Fruit fly (Drosophila melanogaster) whole organism: ENCODE results near the gene stumps.

Experiments used
- CG8478 ChIP-seq: fragments of >200 bp; optimal IDR thresholded peaks from 2 replicates; lab custom pipeline; 2018; ENCODE audit warnings: inconsistent platforms
- Dll ChIP-seq: fragments of >200 bp; optimal IDR thresholded peaks from 2 replicates; lab custom pipeline; 2017
- EcR ChIP-seq, 2 experiments: fragments of >200 bp; optimal IDR thresholded peaks; 2 replicates each; lab custom pipeline; 2017; ENCODE audit warnings: missing biosample characterization in 2 of 2, missing genetic modification characterization in 2 of 2, missing genetic modification reagents in 2 of 2
- pan ChIP-seq: fragments of >200 bp; optimal IDR thresholded peaks from 2 replicates; lab custom pipeline; 2017
- psq ChIP-seq: fragments of >200 bp; optimal IDR thresholded peaks from 2 replicates; lab custom pipeline; 2017
- usp ChIP-seq: fragments of >200 bp; optimal IDR thresholded peaks from 2 replicates; lab custom pipeline; 2017; ENCODE audit warnings: missing biosample characterization, missing genetic modification characterization, mixed read lengths

Gene stumps

DNA sequence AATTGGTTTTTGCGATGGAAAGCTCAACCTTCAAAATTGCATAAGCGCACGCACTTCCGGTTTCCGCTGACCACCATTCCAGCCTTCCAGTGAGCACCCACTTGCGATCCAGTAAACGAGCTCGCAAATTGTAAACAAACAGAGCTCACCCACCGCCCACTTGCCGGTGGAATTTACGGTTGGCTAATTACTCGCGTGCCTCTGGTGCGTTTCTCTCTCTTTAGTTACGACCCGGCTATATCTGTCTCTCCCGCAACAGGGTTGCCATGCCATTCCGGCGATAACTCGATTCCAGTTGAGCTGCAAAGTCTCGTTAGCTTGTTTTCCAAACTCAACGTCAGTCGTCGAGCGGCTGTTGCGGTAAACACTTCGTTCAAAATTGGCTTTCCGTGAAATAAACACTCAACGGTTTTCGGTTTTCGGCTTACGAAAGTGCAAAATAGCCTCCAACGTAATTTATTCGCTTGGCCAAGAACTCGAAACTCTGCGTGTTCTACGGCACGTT, 53.2 kb downstream of the stumps start, which contains the start of gene Cad88C:
Cad88C (plus strand) TSS at position 360 of the 505 bp plus-strand sequence.
- TF ChIP-seq psq (lab: Kevin White, UChicago) (no peak), EcR (GFP tag; optimal IDR thresholded peaks at IDR 0.05; lab: Kevin White, UChicago) (no peak), pan (lab: Kevin White, UChicago) (no peak), usp (GFP tag; lab: Kevin White, UChicago) (no peak), CG8478 (lab: Kevin White, UChicago) (no peak), Dll (no peak)

- no peak for TF ChIP-seq EcR (GFP tag; optimal IDR thresholded peaks at IDR 0.05; lab: Kevin White, UChicago)
- no peak for TF ChIP-seq Dll
- no peak for TF ChIP-seq pan (lab: Kevin White, UChicago)
- TF ChIP-seq psq (lab: Kevin White, UChicago), result no peak
- TF ChIP-seq CG8478 (lab: Kevin White, UChicago), result no peak
These were observed 54.9 kb downstream of the stumps start for dm6 chr3R:14631911-14632310.

DNA sequence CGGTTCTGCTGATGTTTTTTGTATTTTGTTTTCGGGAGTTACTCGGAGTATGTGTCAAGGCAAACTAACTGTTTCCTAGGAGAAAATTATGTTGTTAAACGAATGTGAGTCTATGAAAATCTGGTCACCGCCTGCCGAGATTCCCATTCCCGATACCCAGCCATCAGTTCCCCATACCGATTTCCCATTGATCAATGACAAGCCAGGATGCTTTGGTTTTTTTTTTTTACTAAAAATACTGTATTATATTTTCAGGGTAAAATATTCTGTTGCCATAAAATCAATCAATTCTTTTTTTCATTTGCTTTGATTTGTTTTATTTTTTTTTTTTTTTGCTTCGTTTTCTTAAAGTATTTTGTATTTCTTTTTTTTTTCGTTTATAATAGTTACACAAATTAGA, 65.4 kb downstream of the stumps start, which contains the start of gene CG7886:
CG7886 (minus strand) TSS at position 101 of the 400 bp plus-strand sequence.
- TF ChIP-seq EcR (GFP tag; optimal IDR thresholded peaks at IDR 0.05; lab: Kevin White, UChicago) (no peak), usp (GFP tag; lab: Kevin White, UChicago) (no peak), CG8478 (lab: Kevin White, UChicago) (no peak), pan (lab: Kevin White, UChicago) (no peak), psq (lab: Kevin White, UChicago) (no peak), Dll (no peak)

dm6 chr3R:14649307-14650239, 72.6 kb downstream of the stumps start:
- TF ChIP-seq Dll (no peak), psq (lab: Kevin White, UChicago) (peak; percentile 2)

- TF ChIP-seq usp (GFP tag; lab: Kevin White, UChicago) (no peak), pan (lab: Kevin White, UChicago) (peak; percentile 38)
These were observed 73.3 kb downstream of the stumps start for dm6 chr3R:14650367-14650766.

dm6 chr3R:14651076-14651662, 74.2 kb downstream of the stumps start:
- peak in 1 of 2 experiments; percentile 61 for TF ChIP-seq EcR (GFP tag; optimal IDR thresholded peaks at IDR 0.05; lab: Kevin White, UChicago)
- TF ChIP-seq usp (GFP tag; lab: Kevin White, UChicago), result no peak
- no peak for TF ChIP-seq Dll
- TF ChIP-seq pan (lab: Kevin White, UChicago), result no peak
- TF ChIP-seq CG8478 (lab: Kevin White, UChicago), result no peak
- no peak for TF ChIP-seq psq (lab: Kevin White, UChicago)

DNA sequence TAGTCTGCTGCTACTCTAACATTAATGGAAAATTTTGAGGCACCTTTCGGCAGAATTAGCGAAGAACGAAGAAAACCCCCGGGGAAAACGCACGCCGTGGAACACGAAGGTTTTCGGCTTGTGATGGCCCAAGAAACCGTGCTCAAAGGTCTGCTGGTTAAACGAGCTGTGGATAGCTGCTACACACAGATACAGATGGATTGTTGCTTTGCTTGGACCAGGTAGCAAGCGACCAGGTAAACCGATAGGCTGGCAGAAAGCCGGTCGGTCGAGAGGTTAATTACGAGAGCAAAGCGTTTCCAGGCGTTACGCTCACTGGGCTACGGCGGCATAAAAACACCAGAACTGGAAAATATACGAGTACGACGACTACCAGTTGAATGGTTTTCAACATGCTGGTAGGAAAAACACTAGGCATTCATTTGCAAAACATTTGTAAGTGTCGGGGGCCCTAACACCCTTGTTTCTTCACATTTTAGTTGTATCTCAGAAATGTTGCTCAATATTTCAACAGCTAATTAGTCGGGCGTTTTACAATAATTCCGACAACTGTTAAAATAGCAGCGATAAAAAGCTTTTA, 75.4 kb downstream of the stumps start:
- TF ChIP-seq CG8478 (lab: Kevin White, UChicago), result no peak

DNA sequence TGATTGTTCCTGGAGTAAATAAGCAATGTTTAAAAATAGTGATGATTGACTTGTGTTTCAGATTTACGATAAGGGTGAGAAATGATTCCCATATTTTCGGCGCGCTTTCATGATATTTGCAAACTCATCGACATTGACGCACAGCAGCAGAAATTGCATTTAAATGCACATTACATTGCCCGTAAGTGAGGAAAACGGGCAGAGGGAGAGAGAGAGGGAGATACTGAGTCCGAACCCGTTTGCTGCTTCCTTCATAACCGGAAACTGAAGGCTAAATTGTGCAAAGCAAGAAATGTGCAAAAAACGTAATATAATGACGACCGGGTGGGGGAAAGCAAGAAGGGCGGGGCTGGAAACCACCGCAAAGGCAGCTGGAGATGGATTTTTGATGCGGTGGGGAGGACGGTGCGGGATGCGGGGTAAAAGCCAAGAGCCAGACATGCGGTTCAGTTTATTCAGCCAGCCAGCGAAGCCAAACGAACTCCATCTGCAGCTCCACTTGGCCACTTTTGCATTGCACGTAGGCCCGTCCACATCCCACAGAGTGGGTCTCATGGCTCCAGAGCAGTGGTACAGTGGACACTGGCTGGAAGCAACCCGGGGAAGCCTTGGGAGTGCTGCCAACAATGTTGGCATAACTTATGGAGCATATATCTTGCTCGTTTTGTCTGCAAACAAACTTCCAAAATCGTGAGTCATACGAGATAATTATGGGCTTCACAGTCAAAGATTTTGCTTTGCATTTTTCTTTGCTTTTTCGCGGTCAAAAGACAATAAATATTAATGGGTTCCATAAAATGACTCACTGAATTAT, 76.2 kb downstream of the stumps start:
- TF ChIP-seq usp (GFP tag; lab: Kevin White, UChicago) (no peak), CG8478 (lab: Kevin White, UChicago) (no peak), pan (lab: Kevin White, UChicago) (no peak), Dll (no peak), psq (lab: Kevin White, UChicago) (no peak), EcR (GFP tag; optimal IDR thresholded peaks at IDR 0.05; lab: Kevin White, UChicago) (no peak)

DNA sequence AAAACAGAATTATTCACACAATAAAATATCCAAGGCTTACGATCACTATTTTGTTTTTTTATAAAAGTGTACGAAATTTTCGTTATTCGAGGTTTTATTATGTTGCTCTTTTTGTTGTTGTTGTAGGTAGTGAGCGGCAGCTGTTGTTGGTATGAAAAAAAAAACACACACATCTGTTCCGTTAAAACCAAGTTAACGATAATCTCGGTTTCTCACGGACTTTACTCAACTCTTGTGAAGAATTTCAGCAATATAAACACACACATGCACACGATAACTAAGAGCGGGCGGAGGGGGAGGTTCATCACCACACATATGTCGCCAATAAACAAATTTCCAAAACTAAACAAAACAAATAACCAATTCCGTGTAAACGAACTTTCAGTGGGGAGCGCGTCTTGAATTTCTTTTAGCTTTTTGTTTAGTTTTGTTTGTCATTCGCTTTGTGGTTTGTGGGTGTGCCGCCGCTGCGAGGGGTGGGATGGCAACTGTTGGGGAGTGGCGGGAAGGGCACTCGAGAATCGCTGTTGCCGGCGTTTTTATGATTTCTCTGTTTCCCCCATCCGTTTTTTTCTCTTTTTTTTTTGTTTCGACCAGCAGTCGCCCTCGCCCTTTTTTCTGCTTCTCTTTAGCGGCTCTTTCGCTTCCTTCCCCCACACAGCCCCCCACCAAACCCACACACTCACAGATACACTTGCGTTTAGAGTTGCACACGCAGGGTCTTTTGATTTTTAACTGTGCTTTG, 77.4 kb downstream of the stumps start:
- TF ChIP-seq CG8478 (lab: Kevin White, UChicago) (no peak), psq (lab: Kevin White, UChicago) (no peak), Dll (no peak), usp (GFP tag; lab: Kevin White, UChicago) (no peak), EcR (GFP tag; optimal IDR thresholded peaks at IDR 0.05; lab: Kevin White, UChicago) (no peak), pan (lab: Kevin White, UChicago) (no peak)

DNA sequence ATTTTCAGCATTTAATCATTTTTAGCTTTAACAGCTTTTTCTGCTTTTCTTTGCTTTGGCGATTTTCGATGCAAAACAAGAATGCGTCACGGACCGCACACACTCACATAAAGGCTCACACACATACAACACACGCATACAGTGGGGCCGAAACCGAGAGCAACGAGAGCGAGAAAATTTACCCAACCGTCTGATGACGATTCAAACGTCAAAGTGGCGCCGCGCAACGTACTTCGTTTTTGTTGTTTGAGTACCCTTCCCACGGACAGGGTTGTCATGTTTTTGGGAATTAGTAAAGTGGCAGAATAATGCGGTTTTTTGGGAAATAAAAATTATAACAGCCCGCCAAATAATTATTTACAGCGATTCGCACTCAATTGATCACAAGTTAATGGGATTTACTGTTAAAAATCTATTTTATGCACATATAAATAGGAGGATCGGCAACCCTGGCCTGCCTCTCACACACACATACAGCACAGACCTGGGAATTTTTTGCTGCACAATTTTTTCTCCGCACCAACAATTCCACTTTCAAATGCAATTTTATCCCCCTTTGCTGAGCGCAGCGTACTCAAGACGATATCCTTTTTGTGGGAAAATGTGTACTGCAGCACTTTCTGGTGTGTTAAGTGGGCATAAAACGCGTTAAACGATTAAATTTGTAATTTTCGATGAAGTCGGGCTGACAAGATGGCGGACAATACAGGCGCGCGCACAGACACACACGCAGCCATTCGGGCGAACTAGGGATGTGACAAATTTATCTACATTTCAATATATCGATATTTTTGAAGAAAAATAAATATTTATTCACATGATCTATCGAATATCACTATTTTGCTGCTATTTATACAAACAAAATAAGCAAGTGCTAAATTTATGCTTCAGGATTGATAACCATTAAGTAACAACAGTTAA, 78.2 kb downstream of the stumps start:
- TF ChIP-seq CG8478 (lab: Kevin White, UChicago) (no peak), pan (lab: Kevin White, UChicago) (no peak), usp (GFP tag; lab: Kevin White, UChicago) (no peak), EcR (GFP tag; optimal IDR thresholded peaks at IDR 0.05; lab: Kevin White, UChicago) (no peak), Dll (no peak), psq (lab: Kevin White, UChicago) (no peak)
